Fruit fly (Drosophila melanogaster) whole organism, embryonic: ENCODE results near the gene FeCH.

Experiments
- Abd-B ChIP-seq: fragments of 200-800 bp; sonication (Bioruptor generic); optimal IDR thresholded peaks from 2 replicates; lab custom pipeline; 2018; ENCODE audit warnings: missing biosample characterization, mild to moderate bottlenecking, missing genetic modification characterization, moderate library complexity
- CG10462 ChIP-seq: fragments of 200-800 bp; sonication (Bioruptor generic); optimal IDR thresholded peaks from 2 replicates; lab custom pipeline; 2016; ENCODE audit warnings: missing biosample characterization, missing genetic modification characterization
- CG10654 ChIP-seq: fragments of 200-800 bp; sonication (Bioruptor generic); optimal IDR thresholded peaks from 2 replicates; lab custom pipeline; 2016; ENCODE audit warnings: missing biosample characterization, missing genetic modification characterization
- CG11247 ChIP-seq: fragments of 200-800 bp; sonication (Bioruptor generic); IDR thresholded peaks from 2 replicates; pipeline ENCODE4 v1.3.6; 2022; ENCODE audit warnings: missing biosample characterization, missing genetic modification characterization
- CG11560 ChIP-seq: fragments of 200-800 bp; sonication (Bioruptor generic); IDR thresholded peaks from 3 replicates; pipeline ENCODE4 v1.3.6; 2022; ENCODE audit warnings: missing biosample characterization, missing genetic modification characterization
- CG13123 ChIP-seq: fragments of 200-800 bp; sonication (Bioruptor generic); optimal IDR thresholded peaks from 2 replicates; lab custom pipeline; 2016; ENCODE audit warnings: missing biosample characterization, missing genetic modification characterization
- CG13424 ChIP-seq: fragments of 200-800 bp; sonication (Bioruptor generic); optimal IDR thresholded peaks from 2 replicates; lab custom pipeline; 2019; ENCODE audit warnings: missing biosample characterization, mild to moderate bottlenecking, missing genetic modification characterization, moderate library complexity
- CG15601 ChIP-seq: fragments of 200-800 bp; sonication (Bioruptor generic); optimal IDR thresholded peaks from 3 replicates; lab custom pipeline; 2019; ENCODE audit warnings: missing biosample characterization, mild to moderate bottlenecking, missing genetic modification characterization, moderate library complexity
- CG17361 ChIP-seq: fragments of 200-800 bp; sonication (Bioruptor generic); IDR thresholded peaks from 3 replicates; pipeline ENCODE4 v1.3.6; 2022; ENCODE audit warnings: missing biosample characterization, missing genetic modification characterization
- CG17912 ChIP-seq: fragments of 200-800 bp; sonication (Bioruptor generic); optimal IDR thresholded peaks from 2 replicates; lab custom pipeline; 2018; ENCODE audit warnings: missing biosample characterization, mild to moderate bottlenecking, missing genetic modification characterization
- CG18011 ChIP-seq: fragments of 200-800 bp; sonication (Bioruptor generic); optimal IDR thresholded peaks from 2 replicates; lab custom pipeline; 2017; ENCODE audit warnings: missing biosample characterization, missing genetic modification characterization, mild to moderate bottlenecking, moderate library complexity, missing genotype
- CG1832 ChIP-seq: fragments of 200-800 bp; sonication (Bioruptor generic); optimal IDR thresholded peaks from 2 replicates; lab custom pipeline; 2017; ENCODE audit warnings: missing biosample characterization, mild to moderate bottlenecking, missing genetic modification characterization, inconsistent platforms
- CG18599 ChIP-seq: fragments of 200-800 bp; sonication (Bioruptor generic); optimal IDR thresholded peaks from 3 replicates; lab custom pipeline; 2017; ENCODE audit warnings: missing biosample characterization, missing genetic modification characterization, mild to moderate bottlenecking, moderate library complexity, missing genetic modification reagents
- CG18619 ChIP-seq: fragments of 200-800 bp; sonication (Bioruptor generic); optimal IDR thresholded peaks from 3 replicates; lab custom pipeline; 2017; ENCODE audit warnings: missing biosample characterization, mild to moderate bottlenecking, missing genetic modification characterization
- CG2875 ChIP-seq: fragments of 200-800 bp; sonication (Bioruptor generic); optimal IDR thresholded peaks from 2 replicates; lab custom pipeline; 2017; ENCODE audit warnings: missing biosample characterization, mild to moderate bottlenecking, missing genetic modification characterization, missing genetic modification reagents
- CG2889 ChIP-seq: fragments of 200-800 bp; sonication (Bioruptor generic); IDR thresholded peaks from 3 replicates; pipeline ENCODE4 v1.3.6; 2022; ENCODE audit warnings: missing biosample characterization, missing genetic modification characterization
- CG3065 ChIP-seq: fragments of 200-800 bp; sonication (Bioruptor generic); optimal IDR thresholded peaks from 2 replicates; lab custom pipeline; 2016; ENCODE audit warnings: missing biosample characterization, missing genetic modification characterization
- CG31224 ChIP-seq: fragments of 200-800 bp; sonication (Bioruptor generic); IDR thresholded peaks from 2 replicates; pipeline ENCODE4 v1.3.6; 2022; ENCODE audit warnings: missing biosample characterization, missing genetic modification characterization
- CG32772 ChIP-seq: fragments of 200-800 bp; sonication (Bioruptor generic); IDR thresholded peaks from 2 replicates; pipeline ENCODE4 v1.3.6; 2022; ENCODE audit warnings: missing biosample characterization, missing genetic modification characterization
- CG33213 ChIP-seq: fragments of 200-800 bp; sonication (Bioruptor generic); optimal IDR thresholded peaks from 3 replicates; lab custom pipeline; 2016; ENCODE audit warnings: missing biosample characterization, missing genetic modification characterization
- CG3407 ChIP-seq: fragments of 200-800 bp; sonication (Bioruptor generic); optimal IDR thresholded peaks from 2 replicates; lab custom pipeline; 2018; ENCODE audit warnings: missing biosample characterization, mild to moderate bottlenecking, missing genetic modification characterization
- CG5953 ChIP-seq: fragments of 200-800 bp; sonication (Bioruptor generic); IDR thresholded peaks from 2 replicates; pipeline ENCODE4 v1.3.6; 2022; ENCODE audit warnings: missing biosample characterization, missing genetic modification characterization
- CG6791 ChIP-seq: fragments of 200-800 bp; sonication (Bioruptor generic); IDR thresholded peaks from 3 replicates; pipeline ENCODE4 v1.3.6; 2022; ENCODE audit warnings: missing biosample characterization, missing genetic modification characterization; ENCODE audit not compliant: partially characterized antibody
- CG7745 ChIP-seq: fragments of 200-800 bp; sonication (Bioruptor generic); optimal IDR thresholded peaks from 2 replicates; lab custom pipeline; 2018; ENCODE audit warnings: missing biosample characterization, mild to moderate bottlenecking, missing genetic modification characterization, moderate library complexity
- CG7928 ChIP-seq: fragments of 200-800 bp; sonication (Bioruptor generic); optimal IDR thresholded peaks from 2 replicates; lab custom pipeline; 2017; ENCODE audit warnings: missing biosample characterization, mild to moderate bottlenecking, missing genetic modification characterization
- CG9932 ChIP-seq: fragments of 200-800 bp; sonication (Bioruptor generic); IDR thresholded peaks from 2 replicates; pipeline ENCODE4 v1.3.6; 2022; ENCODE audit warnings: missing biosample characterization, missing genetic modification characterization
- Elba2 ChIP-seq: fragments of 200-800 bp; sonication (Bioruptor generic); optimal IDR thresholded peaks from 3 replicates; lab custom pipeline; 2016; ENCODE audit warnings: missing biosample characterization, missing genetic modification characterization
- H15 ChIP-seq: fragments of 200-800 bp; sonication (Bioruptor generic); IDR thresholded peaks from 3 replicates; pipeline ENCODE4 v1.3.6; 2022; ENCODE audit warnings: missing biosample characterization, missing genetic modification characterization
- HLHmδ ChIP-seq: fragments of 200-800 bp; sonication (Bioruptor generic); optimal IDR thresholded peaks from 2 replicates; lab custom pipeline; 2018; ENCODE audit warnings: missing biosample characterization, mild to moderate bottlenecking, missing genetic modification characterization, moderate library complexity
- Hmr ChIP-seq: fragments of 200-800 bp; sonication (Bioruptor generic); optimal IDR thresholded peaks from 3 replicates; lab custom pipeline; 2017; ENCODE audit warnings: mild to moderate bottlenecking, missing biosample characterization, missing genetic modification reagents, missing genetic modification characterization
- Hmx ChIP-seq: fragments of 200-800 bp; sonication (Bioruptor generic); optimal IDR thresholded peaks from 2 replicates; lab custom pipeline; 2016; ENCODE audit warnings: missing biosample characterization, missing genetic modification characterization
- Lhr ChIP-seq: fragments of 200-800 bp; sonication (Bioruptor generic); optimal IDR thresholded peaks from 3 replicates; lab custom pipeline; 2017; ENCODE audit warnings: mild to moderate bottlenecking, missing biosample characterization, missing genetic modification reagents, missing genetic modification characterization
- Mes4 ChIP-seq: fragments of 200-800 bp; sonication (Bioruptor generic); optimal IDR thresholded peaks from 2 replicates; lab custom pipeline; 2016; ENCODE audit warnings: missing biosample characterization, missing genetic modification characterization
- NC2β ChIP-seq: fragments of 200-800 bp; sonication (Bioruptor generic); optimal IDR thresholded peaks from 2 replicates; lab custom pipeline; 2016; ENCODE audit warnings: missing biosample characterization, missing genetic modification characterization
- Neu2 ChIP-seq: fragments of 200-800 bp; sonication (Bioruptor generic); optimal IDR thresholded peaks from 3 replicates; lab custom pipeline; 2016; ENCODE audit warnings: missing biosample characterization, missing genetic modification characterization, borderline replicate concordance
- PHDP ChIP-seq: fragments of 200-800 bp; sonication (Bioruptor generic); optimal IDR thresholded peaks from 3 replicates; lab custom pipeline; 2018; ENCODE audit warnings: missing biosample characterization, mild to moderate bottlenecking, missing genetic modification characterization, moderate library complexity
- Ravus ChIP-seq: fragments of 200-800 bp; sonication (Bioruptor generic); IDR thresholded peaks from 2 replicates; pipeline ENCODE4 v1.3.6; 2022; ENCODE audit warnings: missing biosample characterization, missing genetic modification characterization
- cwo ChIP-seq: fragments of 200-800 bp; sonication (Bioruptor generic); optimal IDR thresholded peaks from 3 replicates; lab custom pipeline; 2017; ENCODE audit warnings: missing biosample characterization, missing genetic modification characterization, mild to moderate bottlenecking, moderate library complexity, missing genetic modification reagents
- gcm ChIP-seq: fragments of 200-800 bp; sonication (Bioruptor generic); optimal IDR thresholded peaks from 2 replicates; lab custom pipeline; 2019; ENCODE audit warnings: missing biosample characterization, mild to moderate bottlenecking, missing genetic modification characterization, moderate library complexity
- h ChIP-seq: fragments of >200 bp; optimal IDR thresholded peaks from 2 replicates; lab custom pipeline; 2017
- jumu ChIP-seq: fragments of 200-800 bp; sonication (Bioruptor generic); optimal IDR thresholded peaks from 3 replicates; lab custom pipeline; 2016; ENCODE audit warnings: missing biosample characterization, missing genetic modification characterization
- kah ChIP-seq: fragments of 200-800 bp; sonication (Bioruptor generic); optimal IDR thresholded peaks from 2 replicates; lab custom pipeline; 2018; ENCODE audit warnings: missing biosample characterization, mild to moderate bottlenecking, missing genetic modification characterization
- lab ChIP-seq: fragments of 200-800 bp; sonication (Bioruptor generic); optimal IDR thresholded peaks from 3 replicates; lab custom pipeline; 2017; ENCODE audit warnings: missing biosample characterization, missing genetic modification characterization, mild to moderate bottlenecking, moderate library complexity, missing genetic modification reagents
- otp ChIP-seq: fragments of 200-800 bp; sonication (Bioruptor generic); IDR thresholded peaks from 3 replicates; pipeline ENCODE4, ENCODE4 v1.3.6; 2022; ENCODE audit warnings: missing biosample characterization, missing genetic modification characterization
- pnt ChIP-seq: fragments of 200-800 bp; sonication (Bioruptor generic); optimal IDR thresholded peaks from 3 replicates; lab custom pipeline; 2016; ENCODE audit warnings: missing biosample characterization, missing genetic modification characterization
- sens ChIP-seq: fragments of 200-800 bp; sonication (Bioruptor generic); peaks from one replicate; lab custom pipeline; 2016; ENCODE audit warnings: missing biosample characterization, missing genetic modification characterization
- sr ChIP-seq: fragments of 200-800 bp; sonication (Bioruptor generic); IDR thresholded peaks from 3 replicates; pipeline ENCODE4 v1.3.6; 2022; ENCODE audit warnings: missing biosample characterization, missing genetic modification characterization
- tll ChIP-seq, 2 experiments: fragments of 200-800 bp in 1 of 2; fragments of >200 bp in 1 of 2; sonication (Bioruptor generic) in 1 of 2; optimal IDR thresholded peaks; 2 replicates each; lab custom pipeline; 2017 to 2019; ENCODE audit warnings: missing biosample characterization in 2 of 2, missing genetic modification characterization in 2 of 2, mild to moderate bottlenecking in 1 of 2, moderate library complexity in 1 of 2
- tna ChIP-seq: fragments of 200-800 bp; sonication (Bioruptor generic); IDR thresholded peaks from 2 replicates; pipeline ENCODE4 v1.3.6; 2022; ENCODE audit warnings: missing biosample characterization, missing genetic modification characterization; ENCODE audit not compliant: partially characterized antibody
- trem ChIP-seq: fragments of 200-800 bp; optimal IDR thresholded peaks from 3 replicates; lab custom pipeline; 2019; ENCODE audit warnings: missing biosample characterization, mild to moderate bottlenecking, missing genetic modification characterization, moderate library complexity
- wek ChIP-seq: fragments of 200-800 bp; sonication (Bioruptor generic); optimal IDR thresholded peaks from 3 replicates; lab custom pipeline; 2018; ENCODE audit warnings: missing biosample characterization, mild to moderate bottlenecking, missing genetic modification characterization, moderate library complexity
- z ChIP-seq: fragments of 200-800 bp; sonication (Bioruptor generic); IDR thresholded peaks from 3 replicates; pipeline ENCODE4 v1.3.6; 2022; ENCODE audit warnings: missing biosample characterization, missing genetic modification characterization

FeCH gene

DNA sequence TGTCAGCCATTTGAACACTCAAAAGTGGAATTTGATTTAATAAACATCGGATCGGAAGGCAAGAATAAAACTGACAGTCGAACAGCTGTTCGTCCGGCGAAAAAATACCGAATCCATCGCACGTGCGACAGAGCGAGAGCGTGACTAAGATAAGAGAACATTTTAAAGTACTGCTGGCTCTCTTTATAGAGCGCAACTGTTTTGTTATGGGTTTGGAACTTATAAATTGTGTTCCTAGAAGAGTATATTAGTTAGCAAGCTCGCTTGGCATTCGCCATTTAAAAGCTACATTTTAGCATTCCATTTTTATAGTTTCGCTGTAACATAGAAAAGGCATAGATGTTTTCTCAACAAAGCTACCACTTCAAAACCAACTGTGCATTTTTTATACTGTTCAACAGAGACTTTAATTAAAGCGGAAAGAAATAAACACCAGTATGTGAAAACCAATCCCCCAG is 2.0 kb downstream of the FeCH start, which contains the start of gene Rift (continued):
- TF ChIP-seq CG17361 (no peak), Hmr (GFP tag; lab: Kevin White, UChicago) (peak; percentile 38), CG33213 (GFP tag; lab: Kevin White, UChicago) (peak; percentile 30), tll (GFP tag; optimal IDR thresholded peaks at IDR 0.05; lab: Kevin White, UChicago) (no peak), CG17912 (GFP tag; lab: Kevin White, UChicago) (no peak), CG31224 (no peak), kah (GFP tag; lab: Kevin White, UChicago) (no peak), HLHmδ (GFP tag; lab: Kevin White, UChicago) (no peak), CG3065 (GFP tag; lab: Kevin White, UChicago) (no peak), pnt (GFP tag; lab: Kevin White, UChicago) (no peak), otp (GFP tag; lab: Robert Waterston, UW) (no peak), lab (peak; percentile 70), CG6791 (GFP tag; lab: Robert Waterston, UW) (no peak), z (GFP tag; lab: Robert Waterston, UW) (no peak), Hmx (GFP tag; lab: Kevin White, UChicago) (no peak), CG9932 (GFP tag; lab: Robert Waterston, UW) (peak; percentile 57), Neu2 (no peak), CG15601 (tag; lab: Kevin White, UChicago) (no peak), NC2β (GFP tag; lab: Kevin White, UChicago) (no peak), sr (GFP tag; lab: Robert Waterston, UW) (no peak), gcm (GFP tag; lab: Kevin White, UChicago) (peak; percentile 45), Lhr (GFP tag; lab: Kevin White, UChicago) (no peak), CG7745 (tag; lab: Kevin White, UChicago) (no peak), h (lab: Kevin White, UChicago) (no peak), CG11247 (no peak), CG2875 (GFP tag; lab: Kevin White, UChicago) (no peak), cwo (GFP tag; lab: Kevin White, UChicago) (peak; percentile 99), jumu (GFP tag; lab: Kevin White, UChicago) (no peak), CG18599 (GFP tag; lab: Kevin White, UChicago) (peak; percentile 55), tna (GFP tag; lab: Robert Waterston, UW) (no peak), Ravus (GFP tag; lab: Robert Waterston, UW) (no peak), wek (GFP tag; lab: Kevin White, UChicago) (no peak), CG7928 (GFP tag; lab: Kevin White, UChicago) (no peak), CG2889 (no peak), Mes4 (no peak), CG11560 (tag; lab: Robert Waterston, UW) (no peak), trem (tag; lab: Kevin White, UChicago) (no peak), CG1832 (no peak), H15 (no peak), CG5953 (GFP tag; lab: Robert Waterston, UW) (no peak), CG3407 (GFP tag; lab: Kevin White, UChicago) (no peak), Abd-B (GFP tag; lab: Kevin White, UChicago) (no peak), CG13123 (GFP tag; lab: Kevin White, UChicago) (no peak), CG18011 (GFP tag; lab: Kevin White, UChicago) (no peak), sens (GFP tag; lab: Kevin White, UChicago) (no peak), CG18619 (GFP tag; lab: Kevin White, UChicago) (no peak), CG32772 (GFP tag; lab: Robert Waterston, UW) (no peak), CG13424 (tag; lab: Kevin White, UChicago) (peak; percentile 51), CG10462 (GFP tag; lab: Kevin White, UChicago) (no peak), PHDP (tag; lab: Kevin White, UChicago) (no peak), CG10654 (GFP tag; lab: Kevin White, UChicago) (no peak), Elba2 (GFP tag; lab: Kevin White, UChicago) (no peak)
